Worm (Caenorhabditis elegans) whole organism, L2 larva: ENCODE data around the gene D1005.6.
A peak's percentile ranks its signal among the peaks of the same experiment; 100 is the strongest.

Source experiments
- F13H6.1 ChIP-seq: sonication (generic microtip); optimal IDR thresholded peaks from 2 replicates; lab custom pipeline; 2016; ENCODE audit warnings: missing genetic modification characterization, missing compliant biosample characterization
- ceh-16 ChIP-seq: fragments of 150-350 bp; optimal IDR thresholded peaks from 2 replicates; lab custom pipeline; 2014; ENCODE audit warnings: missing biosample characterization, missing genetic modification characterization
- ceh-82 ChIP-seq: fragments of 150-350 bp; optimal IDR thresholded peaks from 2 replicates; lab custom pipeline; 2014; ENCODE audit warnings: missing biosample characterization, missing genetic modification characterization
- lin-39 ChIP-seq: fragments of 150-350 bp; optimal IDR thresholded peaks from 2 replicates; lab custom pipeline; 2014; ENCODE audit warnings: missing biosample characterization, missing genetic modification reagents, missing genetic modification characterization
- lsy-2 ChIP-seq, 2 experiments: fragments of 150-350 bp in 1 of 2; sonication (generic microtip) in 1 of 2; optimal IDR thresholded peaks; 2 replicates each; lab custom pipeline; 2014 to 2017; ENCODE audit warnings: missing biosample characterization in 2 of 2, missing genetic modification characterization in 2 of 2
- nhr-11 ChIP-seq: fragments of 150-350 bp; optimal IDR thresholded peaks from 2 replicates; lab custom pipeline; 2014; ENCODE audit warnings: missing biosample characterization, missing genetic modification characterization
- nhr-12 ChIP-seq: fragments of 150-350 bp; optimal IDR thresholded peaks from 2 replicates; lab custom pipeline; 2014; ENCODE audit warnings: missing biosample characterization, missing genetic modification characterization
- nhr-129 ChIP-seq: fragments of 150-350 bp; optimal IDR thresholded peaks from 2 replicates; lab custom pipeline; 2014; ENCODE audit warnings: missing biosample characterization, missing genetic modification characterization
- skn-1 ChIP-seq: sonication (generic microtip); optimal IDR thresholded peaks from 2 replicates; lab custom pipeline; 2017; ENCODE audit warnings: missing biosample characterization, missing genetic modification characterization
- unc-55 ChIP-seq: fragments of 150-350 bp; sonication (generic microtip); optimal IDR thresholded peaks from 3 replicates; lab custom pipeline; 2014; ENCODE audit warnings: missing biosample characterization, missing genetic modification reagents, missing genetic modification characterization
- zag-1 ChIP-seq: fragments of 150-350 bp; optimal IDR thresholded peaks from 2 replicates; lab custom pipeline; 2014; ENCODE audit warnings: missing biosample characterization, missing genetic modification characterization
- ztf-11 ChIP-seq: sonication (generic microtip); optimal IDR thresholded peaks from 2 replicates; lab custom pipeline; 2017; ENCODE audit warnings: missing biosample characterization, missing genetic modification characterization
- ztf-4 ChIP-seq: fragments of 150-350 bp; optimal IDR thresholded peaks from 2 replicates; lab custom pipeline; 2014; ENCODE audit warnings: missing biosample characterization, missing genetic modification characterization

- TF ChIP-seq ceh-82 (tag; lab: Kevin White, UChicago): no peak
- no peak for TF ChIP-seq ztf-11
- TF ChIP-seq F13H6.1 (tag; lab: Kevin White, UChicago): peak; percentile 4
- TF ChIP-seq lin-39 (tag; lab: Kevin White, UChicago): no peak
- no peak for TF ChIP-seq zag-1 (tag; lab: Kevin White, UChicago)
- no peak for TF ChIP-seq skn-1 (tag; lab: Kevin White, UChicago)
- TF ChIP-seq nhr-12: no peak
- no peak for TF ChIP-seq nhr-11 (tag; lab: Kevin White, UChicago)
- TF ChIP-seq ceh-16 (tag; lab: Kevin White, UChicago): peak; percentile 8
- TF ChIP-seq lsy-2 (tag; optimal IDR thresholded peaks at IDR 0.05; lab: Kevin White, UChicago): peak in 1 of 2 experiments; percentile 47
- TF ChIP-seq unc-55 (GFP tag; lab: Kevin White, UChicago): no peak
- peak; percentile 14 for TF ChIP-seq nhr-129 (tag; lab: Kevin White, UChicago)
- peak; percentile 53 for TF ChIP-seq ztf-4 (tag; lab: Kevin White, UChicago)
Observed at ce11 chrX:1445696-1446095, 18.9 kb downstream of the D1005.6 start.
